Fruit fly (Drosophila melanogaster) whole organism, adult: Measurements from ENCODE around the gene Prp40.
A peak's percentile ranks its signal among the peaks of the same experiment; 100 is the strongest.

ENCODE experiments used
- CG11617 ChIP-seq: fragments of 200-800 bp; sonication (Bioruptor generic); optimal IDR thresholded peaks from 2 replicates; lab custom pipeline; 2017; ENCODE audit warnings: mild to moderate bottlenecking, missing biosample characterization, missing genetic modification reagents, missing genetic modification characterization
- CG12768 ChIP-seq: fragments of 200-800 bp; sonication (Bioruptor generic); optimal IDR thresholded peaks from 2 replicates; lab custom pipeline; 2017; ENCODE audit warnings: missing biosample characterization, missing genetic modification characterization, mild to moderate bottlenecking, moderate library complexity, missing genetic modification reagents
- CG14711 ChIP-seq: fragments of 200-800 bp; sonication (Bioruptor generic); optimal IDR thresholded peaks from 2 replicates; lab custom pipeline; 2018; ENCODE audit warnings: missing biosample characterization, mild to moderate bottlenecking, missing genetic modification characterization, moderate library complexity
- CG1620 ChIP-seq: fragments of 200-800 bp; sonication (Bioruptor generic); optimal IDR thresholded peaks from 2 replicates; lab custom pipeline; 2016; ENCODE audit warnings: missing biosample characterization, missing genetic modification characterization
- CG33017 ChIP-seq: fragments of 200-800 bp; sonication (Bioruptor generic); optimal IDR thresholded peaks from 2 replicates; lab custom pipeline; 2018; ENCODE audit warnings: missing biosample characterization, mild to moderate bottlenecking, missing genetic modification characterization, moderate library complexity
- CG5204 ChIP-seq: fragments of 200-800 bp; sonication (Bioruptor generic); optimal IDR thresholded peaks from 2 replicates; lab custom pipeline; 2016; ENCODE audit warnings: missing biosample characterization, missing genetic modification characterization
- CG7045 ChIP-seq: fragments of 200-800 bp; sonication (Bioruptor generic); optimal IDR thresholded peaks from 2 replicates; lab custom pipeline; 2017; ENCODE audit warnings: missing biosample characterization, mild to moderate bottlenecking, missing genetic modification characterization
- CG7101 ChIP-seq: fragments of 200-800 bp; sonication (Bioruptor generic); optimal IDR thresholded peaks from 2 replicates; lab custom pipeline; 2018; ENCODE audit warnings: missing biosample characterization, mild to moderate bottlenecking, missing genetic modification characterization, moderate library complexity
- Clk ChIP-seq: fragments of 200-800 bp; sonication (Bioruptor generic); optimal IDR thresholded peaks from 2 replicates; lab custom pipeline; 2017; ENCODE audit warnings: missing biosample characterization, missing genetic modification characterization
- Crg-1 ChIP-seq: fragments of 200-800 bp; sonication (Bioruptor generic); optimal IDR thresholded peaks from 2 replicates; lab custom pipeline; 2016; ENCODE audit warnings: missing biosample characterization, missing genetic modification characterization
- Hr96 ChIP-seq: fragments of 200-800 bp; sonication (Bioruptor generic); optimal IDR thresholded peaks from 2 replicates; lab custom pipeline; 2016; ENCODE audit warnings: missing biosample characterization, missing genetic modification characterization
- Mnt ChIP-seq: fragments of 200-800 bp; sonication (Bioruptor generic); optimal IDR thresholded peaks from 2 replicates; lab custom pipeline; 2016; ENCODE audit warnings: missing biosample characterization, mild to moderate bottlenecking, missing genetic modification characterization
- bab1 ChIP-seq: fragments of 200-800 bp; sonication (Bioruptor generic); optimal IDR thresholded peaks from 3 replicates; lab custom pipeline; 2019; ENCODE audit warnings: missing biosample characterization, mild to moderate bottlenecking, missing genetic modification characterization, moderate library complexity
- cic ChIP-seq: fragments of 200-800 bp; sonication (Bioruptor generic); optimal IDR thresholded peaks from 2 replicates; lab custom pipeline; 2017; ENCODE audit warnings: missing biosample characterization, mild to moderate bottlenecking, missing genetic modification characterization, moderate library complexity
- cnc ChIP-seq, 2 experiments: fragments of >200 bp; optimal IDR thresholded peaks; 2 replicates each; lab custom pipeline; 2017
- kay ChIP-seq: fragments of 200-800 bp; sonication (Bioruptor generic); peaks from one replicate; lab custom pipeline; 2016; ENCODE audit warnings: missing biosample characterization, missing genetic modification characterization, borderline replicate concordance
- ovo ChIP-seq: fragments of 200-800 bp; sonication (Bioruptor generic); optimal IDR thresholded peaks from 2 replicates; lab custom pipeline; 2016; ENCODE audit warnings: missing biosample characterization, missing genetic modification characterization
- pad ChIP-seq: fragments of 200-800 bp; sonication (Bioruptor generic); optimal IDR thresholded peaks from 3 replicates; lab custom pipeline; 2017; ENCODE audit warnings: missing biosample characterization, missing genetic modification characterization, mild to moderate bottlenecking, moderate library complexity, missing genetic modification reagents
- tj ChIP-seq: fragments of 200-800 bp; sonication (Bioruptor generic); optimal IDR thresholded peaks from 3 replicates; lab custom pipeline; 2017; ENCODE audit warnings: missing biosample characterization, mild to moderate bottlenecking, missing genetic modification characterization, moderate library complexity
- toe ChIP-seq: fragments of 200-800 bp; sonication (Bioruptor generic); optimal IDR thresholded peaks from 2 replicates; lab custom pipeline; 2016; ENCODE audit warnings: missing biosample characterization, missing genetic modification characterization

Prp40 gene

DNA sequence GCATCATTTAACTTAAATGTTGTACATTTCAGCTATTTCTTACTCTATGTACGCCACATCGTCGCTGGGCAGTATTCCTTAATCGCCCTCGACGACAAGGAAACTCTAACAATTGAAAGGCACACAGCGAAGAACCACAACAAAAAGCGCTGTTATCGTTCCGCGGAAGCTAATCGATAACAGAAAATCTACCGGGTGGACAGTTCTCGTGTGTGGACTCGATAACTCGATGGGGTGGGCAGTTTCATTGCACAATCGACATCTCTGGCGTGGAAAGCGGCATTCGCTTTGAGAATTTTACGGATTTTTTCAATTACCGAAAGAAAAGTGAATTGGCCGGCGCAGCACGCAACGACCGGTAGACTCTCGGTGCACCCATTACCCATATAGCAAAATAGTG, at the start of gene Prp40, which contains the start of gene alpha4GT1:
Prp40 (plus strand) TSS at position 241 of the 400 bp plus-strand sequence.
alpha4GT1 (minus strand) TSS at position 156 of the 400 bp plus-strand sequence.
- TF ChIP-seq Hr96 (GFP tag; lab: Kevin White, UChicago) (no peak), CG14711 (tag; lab: Kevin White, UChicago) (peak; percentile 18), bab1 (GFP tag; lab: Kevin White, UChicago) (peak; percentile 16), Mnt (GFP tag; lab: Kevin White, UChicago) (peak; percentile 31)

DNA sequence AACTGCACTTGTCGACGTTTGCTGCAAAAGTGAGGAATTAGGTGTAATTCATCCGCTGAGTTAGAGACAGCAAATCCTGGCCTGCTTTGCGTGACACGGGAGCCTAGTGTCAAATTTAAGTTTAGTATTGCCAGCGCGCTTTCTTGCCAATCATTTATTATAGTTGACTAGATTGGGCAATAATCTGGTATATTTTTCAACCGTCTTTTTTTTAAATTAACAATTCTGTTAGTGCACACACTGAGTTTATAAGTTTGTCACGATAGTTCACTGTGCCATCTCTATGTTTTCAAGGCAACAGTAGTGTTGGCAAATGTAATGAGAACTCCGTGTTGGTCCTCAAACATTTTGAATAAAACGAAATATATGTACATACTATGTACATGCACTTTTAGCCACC, 46.2 kb upstream of the Prp40 start, which contains the start of the genes CG9641 and CG3165:
CG9641 (minus strand) TSS at position 34 of the 400 bp plus-strand sequence.
CG3165 (plus strand) TSS at position 294 of the 400 bp plus-strand sequence.
- TF ChIP-seq tj (GFP tag; lab: Kevin White, UChicago) (peak; percentile 49), Crg-1 (GFP tag; lab: Kevin White, UChicago) (peak; percentile 71), bab1 (GFP tag; lab: Kevin White, UChicago) (peak; percentile 76), toe (GFP tag; lab: Kevin White, UChicago) (no peak), CG11617 (GFP tag; lab: Kevin White, UChicago) (peak; percentile 81), Clk (GFP tag; lab: Kevin White, UChicago) (peak; percentile 63), CG12768 (GFP tag; lab: Kevin White, UChicago) (peak; percentile 73), Mnt (GFP tag; lab: Kevin White, UChicago) (peak; percentile 78), CG1620 (GFP tag; lab: Kevin White, UChicago) (peak; percentile 87), cnc (optimal IDR thresholded peaks at IDR 0.05; lab: Kevin White, UChicago) (no peak), ovo (GFP tag; lab: Kevin White, UChicago) (peak; percentile 67), kay (GFP tag; lab: Kevin White, UChicago) (no peak), CG14711 (tag; lab: Kevin White, UChicago) (peak; percentile 79), CG7101 (tag; lab: Kevin White, UChicago) (peak; percentile 78), cic (GFP tag; lab: Kevin White, UChicago) (peak; percentile 45), CG5204 (no peak), CG7045 (GFP tag; lab: Kevin White, UChicago) (peak; percentile 75), pad (peak; percentile 70), CG33017 (peak; percentile 54), Hr96 (GFP tag; lab: Kevin White, UChicago) (no peak)

DNA sequence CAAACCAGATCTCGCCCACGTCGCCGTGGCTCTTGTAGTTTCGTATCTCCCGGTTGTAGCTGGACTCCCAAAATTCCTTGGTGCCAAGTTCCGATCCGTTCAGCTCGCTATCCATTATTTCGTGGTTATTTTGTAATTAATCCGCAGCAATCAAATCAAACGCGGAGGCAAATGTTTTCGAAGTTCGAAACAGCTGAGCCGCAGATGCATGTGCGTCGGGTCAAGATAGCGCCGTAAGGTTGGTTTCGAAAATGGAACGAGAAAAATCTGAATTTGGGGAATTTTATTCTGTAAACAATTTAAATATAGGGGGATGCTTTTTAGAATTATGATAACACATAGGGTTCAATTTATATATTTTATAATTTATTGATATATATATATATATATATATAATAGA, 43.9 kb upstream of the Prp40 start, which contains the start of gene CG9643:
CG9643 (minus strand) TSS at position 198 of the 400 bp plus-strand sequence.
- TF ChIP-seq tj (GFP tag; lab: Kevin White, UChicago), result no peak
- TF ChIP-seq CG7045 (GFP tag; lab: Kevin White, UChicago), result no peak
- TF ChIP-seq bab1 (GFP tag; lab: Kevin White, UChicago), result peak; percentile 7
- TF ChIP-seq Crg-1 (GFP tag; lab: Kevin White, UChicago), result no peak
- TF ChIP-seq CG14711 (tag; lab: Kevin White, UChicago), result peak; percentile 8
- TF ChIP-seq Mnt (GFP tag; lab: Kevin White, UChicago), result peak; percentile 92

DNA sequence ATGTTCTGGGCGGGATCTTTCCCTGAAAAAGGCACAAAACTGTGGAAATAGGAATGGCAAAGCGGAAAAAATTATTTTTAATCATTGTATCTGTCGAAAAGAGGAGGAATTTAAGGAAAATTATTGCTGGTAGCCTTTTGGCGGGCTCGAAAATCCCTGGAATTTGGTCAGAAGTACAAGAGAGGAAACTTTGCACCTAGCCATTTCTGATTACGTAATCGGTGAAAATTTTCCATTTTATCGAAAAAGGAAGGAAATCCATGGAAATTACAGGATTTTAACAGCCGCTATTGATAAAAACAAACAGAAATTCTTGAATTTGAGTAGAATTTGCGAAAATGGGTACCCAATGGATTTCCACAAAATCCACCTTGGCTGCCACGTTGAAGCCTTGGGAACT, 36.2 kb upstream of the Prp40 start:
- no peak for TF ChIP-seq kay (GFP tag; lab: Kevin White, UChicago)
- TF ChIP-seq CG1620 (GFP tag; lab: Kevin White, UChicago), result no peak
- TF ChIP-seq Crg-1 (GFP tag; lab: Kevin White, UChicago), result no peak
- TF ChIP-seq toe (GFP tag; lab: Kevin White, UChicago), result no peak
- TF ChIP-seq CG33017, result no peak
- no peak for TF ChIP-seq Mnt (GFP tag; lab: Kevin White, UChicago)

DNA sequence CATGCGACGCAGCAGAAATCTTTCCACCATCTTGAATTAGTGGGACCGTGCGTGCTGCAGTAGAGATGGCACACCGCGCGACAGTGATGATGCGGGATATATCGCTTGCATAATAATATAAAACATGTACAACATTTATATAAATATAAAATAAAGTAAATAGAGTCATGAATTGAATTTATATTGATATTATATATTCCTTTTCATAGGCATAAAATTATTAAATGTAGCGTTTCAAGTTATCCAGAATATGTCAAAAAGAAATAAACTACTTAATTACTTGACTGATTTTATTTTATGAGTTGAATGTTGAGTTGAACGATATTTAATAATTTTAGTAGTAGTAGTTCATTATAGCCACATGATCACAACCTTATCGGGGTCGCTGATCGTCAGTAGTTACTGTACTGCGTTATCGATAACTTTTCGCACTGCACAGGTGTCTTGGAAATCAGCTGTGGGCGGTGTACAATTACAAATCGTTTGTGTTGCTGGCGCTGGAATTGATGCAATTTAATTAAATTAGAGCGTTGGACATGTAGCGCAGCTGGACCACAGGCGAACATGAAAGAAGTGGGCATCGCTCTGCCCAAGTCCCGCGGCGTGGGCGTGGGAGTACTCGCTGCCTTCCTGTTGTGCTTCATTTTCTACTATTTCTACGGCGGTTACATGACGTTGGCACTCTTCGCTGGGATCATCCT, 35.2 kb upstream of the Prp40 start, which contains the start of the genes Chd1 and Bem46:
Chd1 (minus strand) TSS at position 43 of the 701 bp plus-strand sequence.
Bem46 (plus strand) TSS at position 436 of the 701 bp plus-strand sequence.
- TF ChIP-seq CG1620 (GFP tag; lab: Kevin White, UChicago), result peak; percentile 81
- TF ChIP-seq cic (GFP tag; lab: Kevin White, UChicago), result peak; percentile 56
- no peak for TF ChIP-seq cnc (optimal IDR thresholded peaks at IDR 0.05; lab: Kevin White, UChicago)
- TF ChIP-seq toe (GFP tag; lab: Kevin White, UChicago), result no peak
- peak; percentile 73 for TF ChIP-seq pad
- TF ChIP-seq CG7045 (GFP tag; lab: Kevin White, UChicago), result peak; percentile 85
- peak; percentile 82 for TF ChIP-seq CG33017
- TF ChIP-seq kay (GFP tag; lab: Kevin White, UChicago), result no peak
- no peak for TF ChIP-seq Hr96 (GFP tag; lab: Kevin White, UChicago)
- peak; percentile 82 for TF ChIP-seq Mnt (GFP tag; lab: Kevin White, UChicago)
- peak; percentile 77 for TF ChIP-seq ovo (GFP tag; lab: Kevin White, UChicago)
- TF ChIP-seq CG12768 (GFP tag; lab: Kevin White, UChicago), result peak; percentile 87
- TF ChIP-seq tj (GFP tag; lab: Kevin White, UChicago), result peak; percentile 80
- peak; percentile 65 for TF ChIP-seq bab1 (GFP tag; lab: Kevin White, UChicago)
- peak; percentile 90 for TF ChIP-seq CG7101 (tag; lab: Kevin White, UChicago)
- TF ChIP-seq CG14711 (tag; lab: Kevin White, UChicago), result peak; percentile 80
- no peak for TF ChIP-seq CG5204
- peak; percentile 79 for TF ChIP-seq Crg-1 (GFP tag; lab: Kevin White, UChicago)
- peak; percentile 77 for TF ChIP-seq Clk (GFP tag; lab: Kevin White, UChicago)
- TF ChIP-seq CG11617 (GFP tag; lab: Kevin White, UChicago), result peak; percentile 92
